Worm (Caenorhabditis elegans): ENCODE data around the gene zipt-2.3.
A peak's percentile ranks its signal among the peaks of the same experiment; 100 is the strongest.

The zipt-2.3 gene

ce11 chrII:13723754-13724153 is 8.1 kb upstream of the zipt-2.3 start (continued):
- TF ChIP-seq C06A6.2 (GFP tag; conservative IDR thresholded peaks at IDR 0.05) (no peak), K12H6.12 (tag; optimal IDR thresholded peaks at IDR 0.05) (no peak), attf-5 (GFP tag; optimal IDR thresholded peaks at IDR 0.05) (no peak), cebp-1 (GFP tag; IDR thresholded peaks at IDR 0.05) (no peak), cebp-1 (tag; optimal IDR thresholded peaks at IDR 0.05) (peak; percentile 24), ccch-3 (GFP tag; optimal IDR thresholded peaks at IDR 0.05) (no peak), lir-1 (GFP tag; conservative IDR thresholded peaks at IDR 0.05) (no peak), madf-6 (GFP tag; IDR thresholded peaks at IDR 0.05) (peak; percentile 38; the same call in 1 of the 2 replicates), atf-7 (tag; optimal IDR thresholded peaks at IDR 0.05) (no peak), repo-1 (tag; optimal IDR thresholded peaks at IDR 0.05) (no peak), ama-1 (optimal IDR thresholded peaks at IDR 0.05) (no peak), ama-1 (GFP tag; optimal IDR thresholded peaks at IDR 0.05) (no peak), die-1 (tag; optimal IDR thresholded peaks at IDR 0.05) (no peak), F33H1.4 (GFP tag; IDR thresholded peaks at IDR 0.05) (0 out of 2 replicates have a peak, but pooled peaks have one; percentile 9), zim-3 (tag; optimal IDR thresholded peaks at IDR 0.05) (no peak), ceh-91 (GFP tag; IDR thresholded peaks at IDR 0.05) (no peak), F49E8.2 (tag; optimal IDR thresholded peaks at IDR 0.05; ENCODE audit: insufficient read depth) (no peak), attf-3 (GFP tag; conservative IDR thresholded peaks at IDR 0.05) (no peak), chd-7 (tag; optimal IDR thresholded peaks at IDR 0.05) (no peak), dpl-1 (GFP tag; optimal IDR thresholded peaks at IDR 0.05) (no peak), gei-17 (GFP tag; optimal IDR thresholded peaks at IDR 0.05) (no peak), snpc-3.4 (tag; optimal IDR thresholded peaks at IDR 0.05) (no peak), ztf-25 (GFP tag; IDR thresholded peaks at IDR 0.05) (no peak; the same call in 1 of the 2 replicates), ceh-100 (GFP tag; IDR thresholded peaks at IDR 0.05) (peak; percentile 29; the same call in 1 of the 2 replicates), tbx-9 (tag; optimal IDR thresholded peaks at IDR 0.05; ENCODE audit: borderline replicate concordance) (no peak), rcor-1 (GFP tag; IDR thresholded peaks at IDR 0.05) (no peak), mxl-1 (tag; optimal IDR thresholded peaks at IDR 0.05) (no peak), mes-4 (tag; optimal IDR thresholded peaks at IDR 0.05) (no peak), nhr-90 (tag; optimal IDR thresholded peaks at IDR 0.05) (no peak), akir-1 (GFP tag; optimal IDR thresholded peaks at IDR 0.05) (no peak), F10E7.11 (tag; optimal IDR thresholded peaks at IDR 0.05) (no peak), hmg-20 (GFP tag; IDR thresholded peaks at IDR 0.05) (no peak), lin-26 (GFP tag; IDR thresholded peaks at IDR 0.05) (no peak), bed-1 (GFP tag; IDR thresholded peaks at IDR 0.05) (no peak), nhr-27 (tag; optimal IDR thresholded peaks at IDR 0.05) (no peak), lin-40 (tag; optimal IDR thresholded peaks at IDR 0.05) (no peak), F39B2.1 (GFP tag; IDR thresholded peaks at IDR 0.05) (no peak), him-1 (tag; optimal IDR thresholded peaks at IDR 0.05) (no peak), attf-6 (GFP tag; IDR thresholded peaks at IDR 0.05) (0 out of 2 replicates have a peak, but pooled peaks have one; percentile 15), T07F8.4 (tag; optimal IDR thresholded peaks at IDR 0.05) (no peak), F37B4.10 (GFP tag; IDR thresholded peaks at IDR 0.05) (no peak), egl-18 (GFP tag; IDR thresholded peaks at IDR 0.05) (no peak), ceh-27 (GFP tag; optimal IDR thresholded peaks at IDR 0.05) (no peak), Y53G8AR.9 (GFP tag; conservative IDR thresholded peaks at IDR 0.05) (no peak), fkh-3 (tag; optimal IDR thresholded peaks at IDR 0.05) (no peak), lin-54 (GFP tag; optimal IDR thresholded peaks at IDR 0.05) (no peak), let-607 (tag; optimal IDR thresholded peaks at IDR 0.05) (no peak), nfya-2 (GFP tag; IDR thresholded peaks at IDR 0.05) (no peak), xnd-1 (tag; optimal IDR thresholded peaks at IDR 0.05) (no peak), Y67H2A.10 (GFP tag; conservative IDR thresholded peaks at IDR 0.05) (no peak)
